Worm (Caenorhabditis elegans): ENCODE measurements around the gene F48F7.6.

The F48F7.6 gene

DNA sequence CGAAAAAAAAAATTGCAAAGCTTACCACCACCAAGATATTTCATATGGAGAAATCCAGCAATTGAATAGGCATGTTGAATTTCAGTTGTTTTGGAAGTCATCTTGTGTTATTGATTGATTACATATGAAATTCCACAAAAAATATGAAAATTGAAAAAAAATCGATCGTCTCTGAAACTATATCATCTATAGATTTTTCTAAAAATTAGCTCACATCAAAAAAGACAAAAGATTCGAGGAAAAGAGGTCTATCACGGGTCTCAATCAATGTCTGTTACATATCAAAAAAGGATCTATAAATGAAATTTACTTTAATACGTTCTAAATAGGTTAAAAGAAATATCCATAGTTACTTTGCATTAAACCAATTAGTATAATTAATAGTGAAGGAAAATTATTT, 34.8 kb downstream of the F48F7.6 start, which contains the start of gene tbc-19:
Gene tbc-19, minus strand, starts transcription at position 101 of the 400 bp plus-strand sequence.
- no peak for TF ChIP-seq nhr-28 (tag; optimal IDR thresholded peaks at IDR 0.05)
- TF ChIP-seq fos-1 (tag; optimal IDR thresholded peaks at IDR 0.05), result no peak
- no peak for TF ChIP-seq hmg-11 (tag; optimal IDR thresholded peaks at IDR 0.05)
- TF ChIP-seq ztf-4 (tag; optimal IDR thresholded peaks at IDR 0.05), result no peak
- no peak for TF ChIP-seq nfya-1 (tag; optimal IDR thresholded peaks at IDR 0.05; ENCODE audit: insufficient read depth)
- no peak for TF ChIP-seq nhr-43 (tag; optimal IDR thresholded peaks at IDR 0.05; ENCODE audit: poor library complexity, severe bottlenecking)
- no peak for TF ChIP-seq mml-1 (tag; optimal IDR thresholded peaks at IDR 0.05)
- TF ChIP-seq unc-62 (GFP tag; optimal IDR thresholded peaks at IDR 0.05), result no peak

DNA sequence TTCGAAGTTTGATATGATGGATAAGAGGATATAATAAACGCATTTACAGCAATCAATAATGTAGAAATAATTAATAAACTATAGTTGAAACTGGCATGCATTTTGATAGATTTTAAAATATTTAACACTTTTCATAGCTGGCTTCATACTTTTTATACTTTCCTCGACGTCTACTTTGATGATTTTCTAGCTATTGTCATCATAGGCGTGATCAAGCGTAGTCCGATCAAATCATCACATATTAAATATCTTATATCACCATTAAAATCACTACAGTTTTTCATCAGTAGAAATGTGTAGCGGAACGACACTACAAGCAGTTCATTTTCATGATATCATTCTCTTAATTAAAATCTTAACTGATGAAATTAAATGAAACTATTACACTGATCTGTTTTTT, 37.7 kb downstream of the F48F7.6 start, which contains the start of gene C04C11.25:
Gene C04C11.25, minus strand, starts transcription at position 101 of the 400 bp plus-strand sequence.
- no peak for TF ChIP-seq hmg-11 (tag; optimal IDR thresholded peaks at IDR 0.05)
- no peak for TF ChIP-seq ztf-11 (tag; optimal IDR thresholded peaks at IDR 0.05)
- no peak for TF ChIP-seq unc-39 (tag; optimal IDR thresholded peaks at IDR 0.05)
- TF ChIP-seq ceh-16 (tag; optimal IDR thresholded peaks at IDR 0.05), result no peak
- no peak for TF ChIP-seq egl-27 (tag; optimal IDR thresholded peaks at IDR 0.05)
- TF ChIP-seq aly-2 (tag; optimal IDR thresholded peaks at IDR 0.05), result no peak
- TF ChIP-seq nhr-76 (tag; optimal IDR thresholded peaks at IDR 0.05), result no peak
- TF ChIP-seq nhr-11 (tag; optimal IDR thresholded peaks at IDR 0.05), result no peak
- TF ChIP-seq nhr-23 (tag; optimal IDR thresholded peaks at IDR 0.05), result no peak
- no peak for TF ChIP-seq fos-1 (tag; optimal IDR thresholded peaks at IDR 0.05)
- TF ChIP-seq nhr-25 (tag; optimal IDR thresholded peaks at IDR 0.05), result no peak
- no peak for TF ChIP-seq nhr-28 (tag; optimal IDR thresholded peaks at IDR 0.05)

ce11 chrX:14015808-14016207, 38.2 kb downstream of the F48F7.6 start:
- no peak for TF ChIP-seq ceh-82 (tag; optimal IDR thresholded peaks at IDR 0.05)
- peak; percentile 56 for TF ChIP-seq skn-1 (tag; optimal IDR thresholded peaks at IDR 0.05)
- no peak for TF ChIP-seq egl-27 (tag; optimal IDR thresholded peaks at IDR 0.05)
- no peak for TF ChIP-seq mdl-1 (tag; optimal IDR thresholded peaks at IDR 0.05)
- no peak for TF ChIP-seq ceh-9 (tag; optimal IDR thresholded peaks at IDR 0.05)
- TF ChIP-seq nhr-76 (tag; optimal IDR thresholded peaks at IDR 0.05), result peak; percentile 16
- peak; percentile 71 for TF ChIP-seq nhr-43 (tag; optimal IDR thresholded peaks at IDR 0.05; ENCODE audit: poor library complexity, severe bottlenecking)
- no peak for TF ChIP-seq daf-12 (tag; optimal IDR thresholded peaks at IDR 0.05)
- TF ChIP-seq fkh-10 (GFP tag; optimal IDR thresholded peaks at IDR 0.05), result peak; percentile 53
- no peak for TF ChIP-seq mml-1 (tag; optimal IDR thresholded peaks at IDR 0.05)
- peak; percentile 14 for TF ChIP-seq lin-15B (tag; optimal IDR thresholded peaks at IDR 0.05)
- peak; percentile 76 for TF ChIP-seq sea-2 (GFP tag; optimal IDR thresholded peaks at IDR 0.05)
- TF ChIP-seq lsy-12 (tag; optimal IDR thresholded peaks at IDR 0.05), result peak; percentile 61
- TF ChIP-seq fkh-2 (tag; optimal IDR thresholded peaks at IDR 0.05), result no peak
- TF ChIP-seq elt-1 (tag; optimal IDR thresholded peaks at IDR 0.05), result no peak
- peak; percentile 47 for TF ChIP-seq jun-1 (tag; optimal IDR thresholded peaks at IDR 0.05)
- TF ChIP-seq lin-39 (tag; optimal IDR thresholded peaks at IDR 0.05), result peak; percentile 36
- TF ChIP-seq nhr-25 (tag; optimal IDR thresholded peaks at IDR 0.05), result peak; percentile 36
- TF ChIP-seq ceh-28 (tag; optimal IDR thresholded peaks at IDR 0.05), result no peak
- TF ChIP-seq pqm-1 (tag; optimal IDR thresholded peaks at IDR 0.05), result peak; percentile 1
- TF ChIP-seq nfya-1 (tag; optimal IDR thresholded peaks at IDR 0.05; ENCODE audit: insufficient read depth), result peak; percentile 63
- no peak for TF ChIP-seq unc-62 (GFP tag; optimal IDR thresholded peaks at IDR 0.05)
- TF ChIP-seq ztf-11 (tag; optimal IDR thresholded peaks at IDR 0.05), result no peak
- TF ChIP-seq R02D3.7 (tag; optimal IDR thresholded peaks at IDR 0.05), result peak; percentile 24
- no peak for TF ChIP-seq nhr-77 (tag; optimal IDR thresholded peaks at IDR 0.05)
- peak; percentile 74 for TF ChIP-seq tbx-2 (tag; optimal IDR thresholded peaks at IDR 0.05)
- no peak for TF ChIP-seq nhr-28 (tag; optimal IDR thresholded peaks at IDR 0.05)
- TF ChIP-seq snpc-4 (tag; optimal IDR thresholded peaks at IDR 0.05), result peak; percentile 1
- TF ChIP-seq ztf-4 (tag; optimal IDR thresholded peaks at IDR 0.05), result no peak
- no peak for TF ChIP-seq ZK546.5 (tag; optimal IDR thresholded peaks at IDR 0.05)
- peak; percentile 49 for TF ChIP-seq egl-5 (tag; optimal IDR thresholded peaks at IDR 0.05)
- no peak for TF ChIP-seq eor-1 (tag; optimal IDR thresholded peaks at IDR 0.05)
- peak; percentile 94 for TF ChIP-seq hmg-11 (tag; optimal IDR thresholded peaks at IDR 0.05)
- no peak for TF ChIP-seq nhr-67 (tag; optimal IDR thresholded peaks at IDR 0.05)
- TF ChIP-seq nhr-23 (tag; optimal IDR thresholded peaks at IDR 0.05), result no peak
- no peak for TF ChIP-seq fos-1 (tag; optimal IDR thresholded peaks at IDR 0.05)
- TF ChIP-seq aly-2 (tag; optimal IDR thresholded peaks at IDR 0.05), result no peak
- TF ChIP-seq ama-1 (optimal IDR thresholded peaks at IDR 0.05), result no peak
- TF ChIP-seq elt-3 (tag; optimal IDR thresholded peaks at IDR 0.05), result no peak
- no peak for TF ChIP-seq nhr-237 (tag; optimal IDR thresholded peaks at IDR 0.05)
- no peak for TF ChIP-seq zag-1 (tag; optimal IDR thresholded peaks at IDR 0.05)
- no peak for TF ChIP-seq nhr-12 (tag; optimal IDR thresholded peaks at IDR 0.05)
- peak; percentile 75 for TF ChIP-seq pha-4 (tag; optimal IDR thresholded peaks at IDR 0.05)
- TF ChIP-seq elt-2 (tag; optimal IDR thresholded peaks at IDR 0.05), result peak; percentile 53
- no peak for TF ChIP-seq unc-39 (tag; optimal IDR thresholded peaks at IDR 0.05)
- peak; percentile 30 for TF ChIP-seq nhr-11 (tag; optimal IDR thresholded peaks at IDR 0.05)
- no peak for TF ChIP-seq ceh-16 (tag; optimal IDR thresholded peaks at IDR 0.05)

Data from whole organism, L3 larva.